Worm (Caenorhabditis elegans): ENCODE measurements around the gene F16G10.10.

F16G10.10 gene

ce11 chrII:2379673-2380072, 11.1 kb downstream of the F16G10.10 start:
- TF ChIP-seq ZK337.2 (GFP tag; IDR thresholded peaks at IDR 0.05) (no peak), php-3 (GFP tag; IDR thresholded peaks at IDR 0.05) (no peak), nhr-10 (tag; optimal IDR thresholded peaks at IDR 0.05) (no peak), tra-1 (GFP tag; IDR thresholded peaks at IDR 0.05) (no peak), set-16 (GFP tag; IDR thresholded peaks at IDR 0.05) (peak; percentile 83)

- TF ChIP-seq Y48G9A.11 (GFP tag; IDR thresholded peaks at IDR 0.05) (no peak), attf-4 (tag; optimal IDR thresholded peaks at IDR 0.05) (no peak), daf-12 (tag; optimal IDR thresholded peaks at IDR 0.05) (no peak), skn-1 (tag; optimal IDR thresholded peaks at IDR 0.05) (no peak), mep-1 (tag; optimal IDR thresholded peaks at IDR 0.05) (no peak), zip-2 (tag; optimal IDR thresholded peaks at IDR 0.05) (no peak), aha-1 (tag) (peak; percentile 97), F37D6.2 (tag; optimal IDR thresholded peaks at IDR 0.05) (no peak), rbr-2 (tag; optimal IDR thresholded peaks at IDR 0.05) (no peak), nhr-111 (GFP tag; optimal IDR thresholded peaks at IDR 0.05) (no peak), ama-1 (optimal IDR thresholded peaks at IDR 0.05) (no peak), ztf-11 (tag; optimal IDR thresholded peaks at IDR 0.05) (no peak), ZK546.5 (tag; optimal IDR thresholded peaks at IDR 0.05) (no peak), lsy-2 (tag; optimal IDR thresholded peaks at IDR 0.05) (peak; percentile 89 to 94), lir-3 (tag; optimal IDR thresholded peaks at IDR 0.05) (no peak), nhr-42 (GFP tag; IDR thresholded peaks at IDR 0.05) (peak; percentile 81), lin-38 (GFP tag; IDR thresholded peaks at IDR 0.05) (no peak; the same call in 1 of the 2 replicates), mes-2 (tag; optimal IDR thresholded peaks at IDR 0.05; ENCODE audit: poor library complexity, severe bottlenecking) (no peak), nhr-25 (tag; optimal IDR thresholded peaks at IDR 0.05; ENCODE audit: borderline replicate concordance, insufficient read depth) (no peak), gei-8 (GFP tag; optimal IDR thresholded peaks at IDR 0.05) (no peak), mdt-29 (GFP tag; IDR thresholded peaks at IDR 0.05) (peak; percentile 51; the same call in 1 of the 2 replicates), nhr-28 (tag; optimal IDR thresholded peaks at IDR 0.05) (peak; percentile 95), tra-1 (GFP tag; IDR thresholded peaks at IDR 0.05) (peak; percentile 98), lin-29 (GFP tag; IDR thresholded peaks at IDR 0.05) (no peak), unc-62 (GFP tag; optimal IDR thresholded peaks at IDR 0.05 in 1 of 2) (peak in 1 of 2 experiments; percentile 74), unc-62 (tag; optimal IDR thresholded peaks at IDR 0.05) (no peak), arid-1 (GFP tag; conservative IDR thresholded peaks at IDR 0.05) (no peak), zag-1 (tag; optimal IDR thresholded peaks at IDR 0.05) (no peak), ceh-20 (GFP tag; IDR thresholded peaks at IDR 0.05) (peak; percentile 84; the same call in 1 of the 2 replicates), F26F4.8 (GFP tag; conservative IDR thresholded peaks at IDR 0.05) (no peak), dmd-9 (GFP tag; IDR thresholded peaks at IDR 0.05) (no peak), nhr-41 (GFP tag; IDR thresholded peaks at IDR 0.05) (peak; percentile 93), pha-4 (GFP tag; IDR thresholded peaks at IDR 0.05) (peak; percentile 92), pha-4 (tag; optimal IDR thresholded peaks at IDR 0.05) (no peak), hlh-11 (tag; optimal IDR thresholded peaks at IDR 0.05) (peak; percentile 98), tag-97 (GFP tag; IDR thresholded peaks at IDR 0.05) (no peak), snpc-1.2 (GFP tag; IDR thresholded peaks at IDR 0.05) (no peak), Y75B8A.6 (GFP tag; IDR thresholded peaks at IDR 0.05) (peak; percentile 58; the same call in 1 of the 2 replicates), D1046.2 (GFP tag; IDR thresholded peaks at IDR 0.05) (no peak), Y5F2A.4 (GFP tag; optimal IDR thresholded peaks at IDR 0.05) (no peak), ceh-32 (tag; optimal IDR thresholded peaks at IDR 0.05; ENCODE audit: poor library complexity) (no peak), jun-1 (tag; optimal IDR thresholded peaks at IDR 0.05) (peak; percentile 95), egl-43 (GFP tag; IDR thresholded peaks at IDR 0.05) (no peak), mxl-3 (GFP tag; optimal IDR thresholded peaks at IDR 0.05) (peak; percentile 66), hif-1 (tag; optimal IDR thresholded peaks at IDR 0.05) (no peak), zfp-2 (tag; optimal IDR thresholded peaks at IDR 0.05) (no peak)
Observed at ce11 chrII:2378465-2379009, 12.2 kb downstream of the F16G10.10 start.
